Worm (Caenorhabditis elegans): Measurements from ENCODE around the gene Y59H11AR.3.

ce11 chrIV:8602877-8603276 lies 7.7 kb upstream of the Y59H11AR.3 start, which contains the start of gene Y59H11AR.10:
- TF ChIP-seq attf-5 (GFP tag; optimal IDR thresholded peaks at IDR 0.05): no peak
- no peak for TF ChIP-seq F49E8.2 (tag; optimal IDR thresholded peaks at IDR 0.05; ENCODE audit: insufficient read depth)
- TF ChIP-seq snpc-4 (GFP tag; optimal IDR thresholded peaks at IDR 0.05): no peak
- TF ChIP-seq snpc-4 (tag; optimal IDR thresholded peaks at IDR 0.05): no peak
- TF ChIP-seq unc-62 (GFP tag; optimal IDR thresholded peaks at IDR 0.05): no peak
- no peak for TF ChIP-seq ama-1 (optimal IDR thresholded peaks at IDR 0.05)
- no peak for TF ChIP-seq ama-1 (GFP tag; optimal IDR thresholded peaks at IDR 0.05)
- no peak for TF ChIP-seq efl-1 (GFP tag; optimal IDR thresholded peaks at IDR 0.05)
- TF ChIP-seq Y67H2A.10 (GFP tag; conservative IDR thresholded peaks at IDR 0.05): no peak
- no peak for TF ChIP-seq egl-44 (GFP tag; IDR thresholded peaks at IDR 0.05)
